Worm (Caenorhabditis elegans) whole organism, L2 larva: ENCODE data around the gene scl-23.
"Not testable (repeated sequence)": the region's sequence is repeated elsewhere in the genome, so short reads cannot be mapped to it uniquely, and the experiment has no call there.

ENCODE experiments used
- F13H6.1 ChIP-seq: sonication (generic microtip); optimal IDR thresholded peaks from 2 replicates; lab custom pipeline; 2016; ENCODE audit warnings: missing genetic modification characterization, missing compliant biosample characterization
- R02D3.7 ChIP-seq: fragments of 150-350 bp; optimal IDR thresholded peaks from 2 replicates; lab custom pipeline; 2014; ENCODE audit warnings: missing biosample characterization, missing genetic modification characterization
- Y55F3AM.14 ChIP-seq: fragments of 200-800 bp; sonication (Bioruptor generic); optimal IDR thresholded peaks from 2 replicates; lab custom pipeline; 2018; ENCODE audit warnings: mild to moderate bottlenecking, missing genetic modification characterization, missing compliant biosample characterization
- ZK546.5 ChIP-seq: sonication (generic microtip); optimal IDR thresholded peaks from 2 replicates; lab custom pipeline; 2017; ENCODE audit warnings: missing biosample characterization, missing genetic modification characterization
- aly-2 ChIP-seq: fragments of 150-350 bp; optimal IDR thresholded peaks from 2 replicates; lab custom pipeline; 2014; ENCODE audit warnings: missing biosample characterization, missing genetic modification characterization
- blmp-1 ChIP-seq: sonication (generic microtip); optimal IDR thresholded peaks from 2 replicates; lab custom pipeline; 2017; ENCODE audit warnings: missing genetic modification characterization, mild to moderate bottlenecking, missing compliant biosample characterization, antibody characterized with exemption, moderate library complexity; ENCODE audit not compliant: insufficient read depth
- ceh-16 ChIP-seq: fragments of 150-350 bp; optimal IDR thresholded peaks from 2 replicates; lab custom pipeline; 2014; ENCODE audit warnings: missing biosample characterization, missing genetic modification characterization
- ceh-82 ChIP-seq: fragments of 150-350 bp; optimal IDR thresholded peaks from 2 replicates; lab custom pipeline; 2014; ENCODE audit warnings: missing biosample characterization, missing genetic modification characterization
- crh-2 ChIP-seq: sonication (generic microtip); optimal IDR thresholded peaks from 2 replicates; lab custom pipeline; 2017; ENCODE audit warnings: missing biosample characterization, missing genetic modification characterization
- egl-27 ChIP-seq: sonication (generic microtip); optimal IDR thresholded peaks from 3 replicates; lab custom pipeline; 2017; ENCODE audit warnings: missing biosample characterization, missing genetic modification reagents, missing genetic modification characterization
- elt-1 ChIP-seq: fragments of 150-350 bp; optimal IDR thresholded peaks from 2 replicates; lab custom pipeline; 2014; ENCODE audit warnings: missing biosample characterization, missing genetic modification characterization
- fos-1 ChIP-seq: fragments of 150-350 bp; optimal IDR thresholded peaks from 2 replicates; lab custom pipeline; 2014; ENCODE audit warnings: missing biosample characterization, missing genetic modification characterization
- gmeb-1 ChIP-seq: fragments of 150-350 bp; optimal IDR thresholded peaks from 2 replicates; lab custom pipeline; 2014; ENCODE audit warnings: missing biosample characterization, missing genetic modification characterization
- lin-11 ChIP-seq: fragments of 150-350 bp; sonication (generic microtip); optimal IDR thresholded peaks from 2 replicates; lab custom pipeline; 2014; ENCODE audit warnings: missing biosample characterization, missing genetic modification characterization, inconsistent platforms, mixed read lengths
- lin-39 ChIP-seq: fragments of 150-350 bp; optimal IDR thresholded peaks from 2 replicates; lab custom pipeline; 2014; ENCODE audit warnings: missing biosample characterization, missing genetic modification reagents, missing genetic modification characterization
- lsy-2 ChIP-seq, 2 experiments: fragments of 150-350 bp in 1 of 2; sonication (generic microtip) in 1 of 2; optimal IDR thresholded peaks; 2 replicates each; lab custom pipeline; 2014 to 2017; ENCODE audit warnings: missing biosample characterization in 2 of 2, missing genetic modification characterization in 2 of 2
- mdl-1 ChIP-seq, 2 experiments: fragments of 150-350 bp in 1 of 2; sonication (generic microtip) in 1 of 2; optimal IDR thresholded peaks; 2 replicates each; lab custom pipeline; 2017; ENCODE audit warnings: missing biosample characterization in 2 of 2, missing genetic modification characterization in 2 of 2
- nhr-10 ChIP-seq: sonication (generic microtip); optimal IDR thresholded peaks from 2 replicates; lab custom pipeline; 2017; ENCODE audit warnings: missing biosample characterization, missing genetic modification characterization
- nhr-12 ChIP-seq: fragments of 150-350 bp; optimal IDR thresholded peaks from 2 replicates; lab custom pipeline; 2014; ENCODE audit warnings: missing biosample characterization, missing genetic modification characterization
- nhr-129 ChIP-seq: fragments of 150-350 bp; optimal IDR thresholded peaks from 2 replicates; lab custom pipeline; 2014; ENCODE audit warnings: missing biosample characterization, missing genetic modification characterization
- nhr-21 ChIP-seq: fragments of 150-350 bp; optimal IDR thresholded peaks from 2 replicates; lab custom pipeline; 2014; ENCODE audit warnings: missing biosample characterization, missing genetic modification characterization
- nhr-23 ChIP-seq: fragments of 150-350 bp; optimal IDR thresholded peaks from 2 replicates; lab custom pipeline; 2014; ENCODE audit warnings: missing biosample characterization, missing genetic modification reagents, missing genetic modification characterization
- nhr-25 ChIP-seq: fragments of 150-350 bp; sonication (generic microtip); optimal IDR thresholded peaks from 3 replicates; lab custom pipeline; 2014; ENCODE audit warnings: missing biosample characterization, missing genetic modification characterization
- nhr-77 ChIP-seq: fragments of 150-350 bp; optimal IDR thresholded peaks from 2 replicates; lab custom pipeline; 2014; ENCODE audit warnings: missing biosample characterization, missing genetic modification characterization
- peb-1 ChIP-seq: fragments of 150-350 bp; optimal IDR thresholded peaks from 2 replicates; lab custom pipeline; 2014; ENCODE audit warnings: missing biosample characterization, missing genetic modification characterization
- sem-4 ChIP-seq: fragments of 150-350 bp; optimal IDR thresholded peaks from 2 replicates; lab custom pipeline; 2014; ENCODE audit warnings: missing biosample characterization, missing genetic modification reagents, missing genetic modification characterization
- skn-1 ChIP-seq: sonication (generic microtip); optimal IDR thresholded peaks from 2 replicates; lab custom pipeline; 2017; ENCODE audit warnings: missing biosample characterization, missing genetic modification characterization
- sma-3 ChIP-seq: sonication (generic microtip); optimal IDR thresholded peaks from 2 replicates; lab custom pipeline; 2016; ENCODE audit warnings: missing genetic modification reagents, missing genetic modification characterization, missing compliant biosample characterization
- sma-9 ChIP-seq, 2 experiments: fragments of 150-350 bp in 1 of 2; sonication (generic microtip) in 1 of 2; optimal IDR thresholded peaks; 2 replicates each; lab custom pipeline; 2014 to 2016; ENCODE audit warnings: missing genetic modification characterization in 2 of 2, mild to moderate bottlenecking in 1 of 2, missing biosample characterization in 1 of 2, missing compliant biosample characterization in 1 of 2, missing genetic modification reagents in 1 of 2, moderate library complexity in 1 of 2
- snpc-4 ChIP-seq: fragments of 150-350 bp; optimal IDR thresholded peaks from 2 replicates; lab custom pipeline; 2014; ENCODE audit warnings: missing biosample characterization, missing genetic modification characterization
- unc-39 ChIP-seq: fragments of 150-350 bp; optimal IDR thresholded peaks from 2 replicates; lab custom pipeline; 2014; ENCODE audit warnings: missing biosample characterization, missing genetic modification characterization
- unc-55 ChIP-seq: fragments of 150-350 bp; sonication (generic microtip); optimal IDR thresholded peaks from 3 replicates; lab custom pipeline; 2014; ENCODE audit warnings: missing biosample characterization, missing genetic modification reagents, missing genetic modification characterization
- unc-62 ChIP-seq: fragments of 150-350 bp; optimal IDR thresholded peaks from 2 replicates; lab custom pipeline; 2014; ENCODE audit warnings: missing biosample characterization, missing genetic modification reagents, missing genetic modification characterization
- ztf-1 ChIP-seq: fragments of 200-800 bp; sonication (Bioruptor generic); conservative IDR thresholded peaks from 2 replicates; pipeline ENCODE4 v1.3.6; 2022; ENCODE audit warnings: missing genetic modification characterization, missing compliant biosample characterization
- ztf-11 ChIP-seq: sonication (generic microtip); optimal IDR thresholded peaks from 2 replicates; lab custom pipeline; 2017; ENCODE audit warnings: missing biosample characterization, missing genetic modification characterization
- ztf-4 ChIP-seq: fragments of 150-350 bp; optimal IDR thresholded peaks from 2 replicates; lab custom pipeline; 2014; ENCODE audit warnings: missing biosample characterization, missing genetic modification characterization

The scl-23 gene

DNA sequence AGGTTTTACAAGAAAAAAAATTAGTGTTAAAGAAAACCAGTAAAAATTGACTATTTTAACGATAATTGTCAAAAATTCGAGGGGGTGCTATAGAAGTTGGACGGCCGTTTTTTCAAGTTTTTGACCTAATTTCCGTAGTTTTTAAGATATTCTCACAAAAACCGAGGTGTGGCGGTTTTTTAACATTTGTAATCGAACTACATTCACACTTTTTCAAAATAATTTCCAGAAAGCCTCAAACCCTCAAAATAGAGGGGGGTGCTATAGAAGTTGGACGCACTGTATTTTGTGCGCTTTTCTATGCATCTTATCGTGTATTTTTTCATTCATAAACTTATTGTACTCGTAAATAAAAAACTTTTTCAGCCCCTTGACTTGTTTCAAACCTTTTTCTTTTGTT is 21.5 kb upstream of the scl-23 start, which contains the start of gene F29C4.4:
Gene F29C4.4 (plus strand): TSS at position 301 of the 400 bp plus-strand sequence.
- TF ChIP-seq nhr-23 (tag; lab: Kevin White, UChicago); blmp-1; peb-1: not testable (repeated sequence)

DNA sequence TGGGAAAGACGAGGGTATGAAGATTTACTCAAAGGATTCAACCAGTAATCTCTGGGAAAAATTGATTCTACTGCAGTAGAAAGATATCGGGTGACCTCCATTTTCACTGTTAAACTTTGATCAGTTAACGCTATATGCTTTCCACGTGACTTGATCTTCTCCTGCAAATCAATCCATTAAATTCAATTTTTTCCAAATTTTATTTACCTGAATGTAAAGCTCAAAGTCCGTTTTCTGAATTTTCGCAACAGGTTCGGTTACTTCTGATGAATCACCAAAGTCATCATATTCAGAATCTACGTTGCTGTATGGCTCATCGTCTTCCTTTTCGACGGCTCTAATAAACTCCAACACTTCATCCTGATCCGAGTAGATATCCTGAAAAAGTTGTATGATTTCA is 19.4 kb upstream of the scl-23 start, which contains the start of gene B0545.4:
Gene B0545.4 (minus strand): TSS at position 101 of the 400 bp plus-strand sequence.
- no peak for TF ChIP-seq R02D3.7 (tag; lab: Kevin White, UChicago)
- TF ChIP-seq nhr-129 (tag; lab: Kevin White, UChicago) = no peak
- no peak for TF ChIP-seq ceh-16 (tag; lab: Kevin White, UChicago)
- no peak for TF ChIP-seq unc-62 (GFP tag; lab: Kevin White, UChicago)
- no peak for TF ChIP-seq ztf-11 (tag; lab: Kevin White, UChicago)
- TF ChIP-seq unc-39 (tag; lab: Kevin White, UChicago) = no peak
- TF ChIP-seq elt-1 (tag; lab: Kevin White, UChicago) = no peak
- TF ChIP-seq nhr-23 (tag; lab: Kevin White, UChicago) = no peak
- no peak for TF ChIP-seq lin-39 (tag; lab: Kevin White, UChicago)
- TF ChIP-seq lin-11 = no peak
- no peak for TF ChIP-seq lsy-2 (tag; optimal IDR thresholded peaks at IDR 0.05; lab: Kevin White, UChicago)
- no peak for TF ChIP-seq snpc-4 (tag; lab: Kevin White, UChicago)

DNA sequence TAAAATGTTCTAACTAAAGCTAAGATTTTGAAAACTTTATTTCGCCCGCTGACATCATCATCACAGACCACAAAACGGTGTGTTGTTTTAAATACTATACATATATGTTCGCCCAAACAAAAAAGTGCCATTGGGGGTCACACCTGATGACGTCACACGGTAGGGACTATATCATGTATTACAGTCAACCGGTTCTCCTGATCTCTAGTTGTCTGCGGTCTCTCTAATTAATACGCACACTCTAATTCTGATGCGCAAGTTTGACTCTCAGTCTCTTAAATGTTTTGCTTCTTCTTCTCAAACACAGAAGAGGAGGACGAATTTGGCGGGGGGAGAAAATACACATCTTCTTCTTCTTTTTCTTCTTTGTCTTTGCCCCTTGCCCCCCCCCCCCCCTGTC is 13.0 kb upstream of the scl-23 start:
- TF ChIP-seq sem-4 (tag; lab: Kevin White, UChicago) = peak; percentile 35
- TF ChIP-seq Y55F3AM.14 = peak; percentile 36
- peak; percentile 81 for TF ChIP-seq sma-3
- no peak for TF ChIP-seq ztf-11 (tag; lab: Kevin White, UChicago)
- TF ChIP-seq unc-55 (GFP tag; lab: Kevin White, UChicago) = no peak
- TF ChIP-seq ZK546.5 (tag; lab: Kevin White, UChicago) = no peak
- peak in 1 of 2 experiments; percentile 24 for TF ChIP-seq lsy-2 (tag; optimal IDR thresholded peaks at IDR 0.05; lab: Kevin White, UChicago)
- TF ChIP-seq snpc-4 (tag; lab: Kevin White, UChicago) = no peak
- TF ChIP-seq skn-1 = no peak
- TF ChIP-seq gmeb-1 (tag; lab: Kevin White, UChicago) = no peak
- peak; percentile 92 for TF ChIP-seq nhr-25 (tag; lab: Kevin White, UChicago)
- no peak for TF ChIP-seq lin-11
- TF ChIP-seq nhr-77 = no peak
- TF ChIP-seq blmp-1 = peak; percentile 59
- TF ChIP-seq sma-9 (GFP tag; optimal IDR thresholded peaks at IDR 0.05; lab: Kevin White, UChicago) = peak; percentile 51
- TF ChIP-seq sma-9 (tag; optimal IDR thresholded peaks at IDR 0.05; lab: Kevin White, UChicago) = no peak
- TF ChIP-seq egl-27 (tag; lab: Kevin White, UChicago) = peak; percentile 6
- TF ChIP-seq crh-2 (tag; lab: Kevin White, UChicago) = peak; percentile 59
- TF ChIP-seq nhr-12 = no peak
- TF ChIP-seq ceh-82 (tag; lab: Kevin White, UChicago) = no peak
- TF ChIP-seq ztf-4 (tag; lab: Kevin White, UChicago) = peak; percentile 11
- TF ChIP-seq nhr-129 (tag; lab: Kevin White, UChicago) = peak; percentile 9
- peak; percentile 9 for TF ChIP-seq F13H6.1 (tag; lab: Kevin White, UChicago)
- no peak for TF ChIP-seq nhr-10 (tag; lab: Kevin White, UChicago)
- TF ChIP-seq ztf-1 = no peak
- TF ChIP-seq aly-2 = no peak
- TF ChIP-seq nhr-21 (tag; lab: Kevin White, UChicago) = peak; percentile 36
- TF ChIP-seq fos-1 (tag; lab: Kevin White, UChicago) = no peak

DNA sequence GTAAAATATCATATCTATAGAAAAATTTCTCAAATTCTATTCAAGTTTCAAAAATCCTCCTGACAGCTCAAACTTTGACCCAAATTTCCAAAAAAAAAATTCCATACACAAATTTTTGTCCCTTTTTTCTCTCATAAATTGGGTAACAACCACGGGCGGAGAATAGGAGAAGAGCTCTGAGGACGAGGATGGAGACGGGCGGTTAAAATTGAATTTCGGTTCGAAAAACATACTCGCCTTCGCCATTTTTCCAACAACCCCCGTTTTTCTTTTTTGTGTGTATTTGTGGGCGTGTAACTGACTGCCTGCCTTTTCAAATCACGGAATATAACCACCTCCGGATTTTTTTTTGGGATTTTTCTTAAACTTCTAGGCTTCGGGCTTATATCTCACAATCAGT is 7.8 kb upstream of the scl-23 start:
- TF ChIP-seq lsy-2 (tag; optimal IDR thresholded peaks at IDR 0.05; lab: Kevin White, UChicago) (no peak), sma-3 (no peak), mdl-1 (tag; optimal IDR thresholded peaks at IDR 0.05; lab: Kevin White, UChicago) (no peak), nhr-77 (no peak), ztf-1 (no peak), unc-55 (GFP tag; lab: Kevin White, UChicago) (no peak)
